Fruit fly (Drosophila melanogaster) whole organism: ENCODE results near the gene Duba.
"Not testable (repeated sequence)": the region's sequence is repeated elsewhere in the genome, so short reads cannot be mapped to it uniquely, and the experiment has no call there.

Experiments
- CG8478 ChIP-seq: fragments of >200 bp; optimal IDR thresholded peaks from 2 replicates; lab custom pipeline; 2018; ENCODE audit warnings: inconsistent platforms
- Dll ChIP-seq: fragments of >200 bp; optimal IDR thresholded peaks from 2 replicates; lab custom pipeline; 2017
- EcR ChIP-seq, 2 experiments: fragments of >200 bp; optimal IDR thresholded peaks; 2 replicates each; lab custom pipeline; 2017; ENCODE audit warnings: missing biosample characterization in 2 of 2, missing genetic modification characterization in 2 of 2, missing genetic modification reagents in 2 of 2
- pan ChIP-seq: fragments of >200 bp; optimal IDR thresholded peaks from 2 replicates; lab custom pipeline; 2017
- psq ChIP-seq: fragments of >200 bp; optimal IDR thresholded peaks from 2 replicates; lab custom pipeline; 2017
- usp ChIP-seq: fragments of >200 bp; optimal IDR thresholded peaks from 2 replicates; lab custom pipeline; 2017; ENCODE audit warnings: missing biosample characterization, missing genetic modification characterization, mixed read lengths

The Duba gene

DNA sequence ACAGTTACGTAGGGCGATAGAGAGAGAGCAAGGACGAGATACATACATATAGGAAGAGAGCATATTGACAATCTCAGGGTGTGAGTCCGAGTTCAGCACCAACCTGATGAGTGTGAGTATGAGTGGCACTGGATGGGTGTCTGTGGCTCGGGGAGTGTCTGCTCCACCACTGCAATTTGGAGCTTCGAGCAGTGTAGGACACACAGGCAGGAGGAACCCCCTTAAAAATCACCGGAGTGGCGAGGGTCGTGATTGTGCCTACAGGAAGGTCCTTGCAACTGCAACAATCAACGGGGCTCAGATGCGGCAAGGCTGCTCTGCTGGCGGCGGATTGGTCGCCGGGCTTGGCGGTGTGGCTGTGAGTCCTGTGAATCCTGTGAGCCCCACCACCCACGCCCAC lies 17.5 kb downstream of the Duba start:
- TF ChIP-seq EcR (GFP tag; optimal IDR thresholded peaks at IDR 0.05; lab: Kevin White, UChicago) (no peak), pan (no peak), CG8478 (no peak), usp (no peak), Dll (no peak), psq (lab: Kevin White, UChicago) (no peak)

DNA sequence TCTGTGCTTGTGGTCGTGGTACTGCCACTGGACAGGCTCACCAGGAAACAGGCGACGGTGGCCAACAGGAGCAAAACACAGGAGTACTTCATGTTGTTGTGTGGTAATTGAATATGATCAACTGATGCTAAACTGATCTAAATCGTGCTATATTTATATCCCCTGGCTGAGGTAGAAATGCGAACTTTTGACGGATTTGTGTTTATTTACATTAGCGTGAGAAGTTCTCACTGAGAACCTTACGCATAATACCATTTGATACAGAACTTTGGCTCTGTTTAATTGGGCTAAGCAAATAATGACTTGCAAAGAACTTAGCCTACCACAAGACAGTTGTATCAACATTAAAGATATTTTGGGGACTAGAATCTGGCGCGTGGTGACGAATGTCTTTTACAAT lies 18.1 kb downstream of the Duba start, which contains the start of gene CG33268:
CG33268 (minus strand) TSS at position 101 of the 400 bp plus-strand sequence.
- no peak for TF ChIP-seq EcR (GFP tag; optimal IDR thresholded peaks at IDR 0.05; lab: Kevin White, UChicago)
- TF ChIP-seq psq (lab: Kevin White, UChicago) = no peak
- no peak for TF ChIP-seq pan
- no peak for TF ChIP-seq CG8478
- TF ChIP-seq Dll = no peak
- TF ChIP-seq usp = no peak

DNA sequence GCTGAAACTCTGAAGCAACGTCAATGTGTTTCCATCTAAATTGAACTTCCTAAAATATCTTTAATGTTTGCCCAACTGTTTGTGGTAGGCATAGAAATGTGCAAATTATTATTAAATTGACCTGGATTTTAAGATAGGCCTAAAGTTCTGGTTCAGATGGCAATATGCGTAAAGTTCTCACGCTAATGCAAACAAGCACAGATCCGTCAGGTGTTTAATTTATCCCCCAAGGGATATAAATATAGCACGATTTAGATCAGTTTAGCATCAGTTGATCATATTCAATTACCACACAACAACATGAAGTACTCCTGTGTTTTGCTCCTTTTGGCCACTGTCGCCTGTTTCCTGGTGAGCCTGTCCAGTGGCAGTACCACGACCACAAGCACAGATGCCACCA lies 19.9 kb downstream of the Duba start, which contains the start of gene CG7377:
CG7377 (plus strand) TSS at position 301 of the 400 bp plus-strand sequence.
- TF ChIP-seq EcR (GFP tag; optimal IDR thresholded peaks at IDR 0.05; lab: Kevin White, UChicago); usp; pan: not testable (repeated sequence)

DNA sequence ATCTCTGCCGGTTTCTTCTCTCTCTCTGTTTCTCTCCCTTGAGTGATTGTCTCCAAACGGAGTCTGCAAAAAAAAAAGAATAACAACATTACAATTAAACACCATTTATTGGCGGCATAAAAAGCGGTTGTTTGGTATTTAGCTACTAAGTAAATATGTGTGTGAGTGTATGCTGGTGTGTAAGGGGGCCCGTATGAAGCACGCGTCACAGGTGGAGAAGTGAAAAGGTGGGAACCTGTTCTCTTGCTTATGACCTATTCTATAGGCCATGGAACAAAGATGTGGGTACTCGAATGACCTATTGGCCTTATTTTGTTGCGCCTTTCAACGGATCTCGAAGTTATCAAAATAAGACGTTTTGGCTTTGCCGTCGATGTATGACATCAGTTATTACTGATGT lies 20.7 kb downstream of the Duba start:
- TF ChIP-seq CG8478 = no peak
- TF ChIP-seq Dll = no peak
- no peak for TF ChIP-seq usp
- TF ChIP-seq EcR (GFP tag; optimal IDR thresholded peaks at IDR 0.05; lab: Kevin White, UChicago) = no peak
- no peak for TF ChIP-seq psq (lab: Kevin White, UChicago)
- TF ChIP-seq pan = no peak

DNA sequence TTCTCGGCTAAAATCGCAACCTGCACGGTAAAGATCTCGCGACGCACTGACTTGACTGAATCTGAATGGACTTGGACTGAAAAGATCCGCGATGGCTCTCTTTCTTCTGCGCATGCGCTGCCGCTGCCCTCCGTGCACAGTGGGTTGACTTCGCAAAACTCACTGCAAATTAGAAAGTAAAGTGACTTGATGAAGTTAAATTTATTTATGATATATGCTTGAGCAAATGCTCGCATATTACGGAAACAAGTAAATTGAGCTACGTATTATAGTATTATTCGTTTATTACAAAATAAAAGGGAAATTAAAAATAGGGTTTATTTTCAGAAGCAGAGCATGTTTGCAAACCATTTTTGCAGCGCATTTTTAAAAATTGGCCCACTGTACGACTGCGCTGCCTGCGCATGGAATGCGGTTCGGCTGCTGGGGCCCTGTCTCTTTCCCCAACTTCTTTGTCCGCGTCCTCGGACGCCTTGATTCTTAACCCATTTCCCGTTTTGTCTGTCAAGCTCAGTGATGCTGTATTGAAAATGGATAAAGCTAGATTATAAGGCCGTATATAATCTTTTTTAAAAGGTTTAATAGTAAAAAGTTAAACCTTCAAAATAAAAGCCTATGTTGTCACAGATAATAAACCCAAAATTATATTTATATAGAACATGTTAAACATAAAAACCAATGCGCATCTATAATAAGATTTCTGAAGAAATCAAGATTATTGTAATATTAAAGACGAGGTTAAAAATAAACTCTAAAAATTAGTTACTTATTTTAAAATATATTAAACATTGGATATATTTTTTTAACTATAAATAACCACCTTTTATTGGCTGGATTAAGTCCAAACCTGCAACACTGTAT lies 21.3 kb downstream of the Duba start, which contains the start of gene rt:
rt (minus strand) TSS at position 51 of the 861 bp plus-strand sequence.
- TF ChIP-seq pan = no peak
- TF ChIP-seq psq (lab: Kevin White, UChicago) = no peak
- no peak for TF ChIP-seq CG8478
- no peak for TF ChIP-seq Dll
- no peak for TF ChIP-seq EcR (GFP tag; optimal IDR thresholded peaks at IDR 0.05; lab: Kevin White, UChicago)
- no peak for TF ChIP-seq usp

DNA sequence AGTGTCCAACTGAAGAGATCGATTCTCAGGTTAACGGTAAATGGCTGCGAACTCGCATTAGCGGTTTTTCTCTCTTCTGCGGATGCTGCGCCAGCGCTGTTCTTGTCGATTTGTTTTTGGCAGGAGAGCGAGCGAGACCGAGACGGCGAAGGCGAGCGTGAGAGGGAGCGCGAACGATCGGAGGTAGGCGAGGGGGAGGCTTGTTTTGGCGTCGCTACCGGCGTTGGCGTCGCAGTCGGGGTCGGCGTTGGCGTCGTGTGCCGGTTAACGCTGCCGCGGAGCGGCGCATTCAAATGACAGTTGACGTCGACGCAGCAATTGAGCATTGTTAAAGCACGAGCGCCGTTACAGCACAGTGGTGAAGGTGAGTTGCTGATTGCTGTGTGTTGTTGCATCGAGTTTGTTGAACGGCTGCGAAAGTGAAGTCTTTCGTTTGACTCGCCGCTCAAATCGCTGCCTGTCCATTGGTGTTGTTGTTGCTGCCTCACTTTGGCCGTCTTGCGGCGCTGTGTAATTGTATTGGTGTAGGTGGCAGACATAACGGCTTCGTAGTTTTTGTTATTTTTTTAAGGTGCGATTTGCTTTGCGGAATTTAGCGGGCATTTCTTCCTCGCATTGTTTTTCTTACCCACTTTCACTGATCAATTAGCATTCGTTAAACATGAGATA lies 22.3 kb downstream of the Duba start:
- TF ChIP-seq EcR (GFP tag; optimal IDR thresholded peaks at IDR 0.05; lab: Kevin White, UChicago) (no peak), Dll (peak; percentile 70), pan (no peak), psq (lab: Kevin White, UChicago) (no peak), usp (no peak), CG8478 (no peak)

DNA sequence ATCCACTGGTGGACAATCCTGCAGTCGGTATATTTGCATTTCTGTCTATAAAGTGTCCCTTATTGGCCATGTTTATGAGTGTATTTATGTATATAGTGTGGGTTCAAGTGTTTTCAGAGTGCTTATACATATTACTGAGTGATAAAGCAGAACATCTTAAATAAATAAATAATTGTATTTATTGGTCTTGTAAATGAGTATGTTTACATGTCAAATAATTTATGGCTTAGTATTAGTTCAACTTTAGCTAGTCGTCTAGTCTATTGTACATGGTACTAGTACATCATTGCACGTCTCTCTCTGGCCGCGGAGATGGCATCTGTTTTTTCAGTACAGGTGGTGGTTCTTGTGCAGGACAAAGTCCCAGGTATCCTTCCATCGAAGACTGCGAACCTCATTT lies 25.3 kb downstream of the Duba start, which contains the start of gene CG32086:
CG32086 (minus strand) TSS at position 101 of the 400 bp plus-strand sequence.
- no peak for TF ChIP-seq usp
- no peak for TF ChIP-seq CG8478
- no peak for TF ChIP-seq pan
- no peak for TF ChIP-seq EcR (GFP tag; optimal IDR thresholded peaks at IDR 0.05; lab: Kevin White, UChicago)
- no peak for TF ChIP-seq psq (lab: Kevin White, UChicago)
- TF ChIP-seq Dll = no peak

DNA sequence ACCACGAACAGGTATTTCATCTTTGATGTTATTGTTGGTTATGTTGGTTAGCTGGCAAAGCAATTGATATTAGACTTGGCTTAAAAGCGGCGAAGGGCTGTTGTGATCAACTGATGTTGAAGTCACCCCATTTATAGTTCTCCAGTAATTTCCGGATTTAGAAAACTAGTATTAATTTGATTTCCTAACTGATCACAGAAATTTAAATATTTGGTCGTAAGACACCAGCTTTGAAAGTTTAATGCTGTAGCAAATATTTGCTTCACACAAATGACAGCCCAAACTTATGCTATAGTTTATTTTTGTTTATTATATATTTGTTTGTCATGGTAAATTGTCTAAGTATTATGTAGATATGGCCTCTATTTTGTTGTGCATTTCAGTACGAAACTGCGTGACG lies 27.2 kb downstream of the Duba start, which contains the start of gene CG33269:
CG33269 (minus strand) TSS at position 101 of the 400 bp plus-strand sequence.
- no peak for TF ChIP-seq psq (lab: Kevin White, UChicago)
- TF ChIP-seq CG8478 = no peak
- TF ChIP-seq EcR (GFP tag; optimal IDR thresholded peaks at IDR 0.05; lab: Kevin White, UChicago) = no peak
- no peak for TF ChIP-seq usp
- TF ChIP-seq Dll = no peak
- TF ChIP-seq pan = no peak

DNA sequence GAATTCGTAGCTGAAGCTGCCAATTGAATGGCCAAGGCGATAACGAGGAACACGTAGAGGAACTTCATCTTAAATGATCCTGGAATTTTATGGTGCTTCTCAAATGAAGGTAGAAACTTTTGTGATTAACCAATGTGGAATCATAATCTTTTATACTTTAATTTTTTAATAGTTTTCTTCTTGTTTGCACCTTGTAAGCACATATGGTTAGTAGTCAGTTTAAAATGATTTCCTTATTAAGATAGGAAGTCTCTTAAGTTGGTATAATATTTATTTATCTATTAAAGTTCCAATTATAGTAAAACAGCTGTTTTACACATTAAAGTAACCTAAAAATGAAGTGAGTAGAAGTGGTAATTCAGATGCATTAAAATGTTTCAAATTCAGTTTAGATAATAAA lies 28.3 kb downstream of the Duba start, which contains the start of gene CG43391:
CG43391 (minus strand) TSS at position 101 of the 400 bp plus-strand sequence.
- TF ChIP-seq usp = no peak
- no peak for TF ChIP-seq EcR (GFP tag; optimal IDR thresholded peaks at IDR 0.05; lab: Kevin White, UChicago)

DNA sequence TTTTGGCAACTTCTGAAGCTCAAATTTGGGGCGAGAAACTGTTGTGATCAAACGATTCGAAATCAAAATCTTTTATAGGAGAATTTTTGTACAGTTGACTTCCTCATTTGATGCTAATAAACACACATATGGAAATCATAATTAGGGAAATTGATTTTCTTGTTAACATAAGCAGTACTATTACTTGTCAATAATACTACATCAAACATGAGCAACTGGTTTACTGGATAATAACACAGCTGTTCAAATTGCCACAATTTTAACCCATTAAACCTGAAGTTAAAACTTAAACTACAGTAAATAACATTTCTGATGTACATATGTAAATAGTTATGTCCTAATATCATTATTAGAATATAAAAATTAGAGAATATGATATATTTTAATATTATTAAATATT lies 29.3 kb downstream of the Duba start, which contains the start of gene CG43390:
CG43390 (minus strand) TSS at position 32 of the 400 bp plus-strand sequence.
- TF ChIP-seq Dll (no peak), EcR (GFP tag; optimal IDR thresholded peaks at IDR 0.05; lab: Kevin White, UChicago) (no peak), pan (no peak), CG8478 (no peak), usp (no peak), psq (lab: Kevin White, UChicago) (no peak)

DNA sequence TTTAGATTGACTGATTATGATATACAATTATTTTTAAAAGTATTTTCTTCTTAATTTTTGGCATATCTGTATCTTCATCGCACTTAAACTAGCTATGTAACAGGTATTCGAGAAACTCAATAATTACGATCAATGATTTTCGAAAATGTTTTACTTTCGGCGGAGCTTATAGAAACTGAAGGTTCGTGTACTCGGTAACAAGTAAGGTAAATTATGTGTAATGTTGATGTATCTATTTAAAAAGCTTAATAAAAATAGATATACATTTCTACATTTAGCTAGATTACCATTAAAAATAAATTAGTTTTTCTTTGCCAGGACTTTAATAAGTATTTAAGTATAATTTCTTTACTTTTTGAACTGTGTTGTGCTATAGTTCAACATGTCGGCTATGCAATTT lies 30.4 kb downstream of the Duba start:
- no peak for TF ChIP-seq psq (lab: Kevin White, UChicago)
- TF ChIP-seq Dll = no peak
- no peak for TF ChIP-seq CG8478
- no peak for TF ChIP-seq usp
- TF ChIP-seq pan = no peak

DNA sequence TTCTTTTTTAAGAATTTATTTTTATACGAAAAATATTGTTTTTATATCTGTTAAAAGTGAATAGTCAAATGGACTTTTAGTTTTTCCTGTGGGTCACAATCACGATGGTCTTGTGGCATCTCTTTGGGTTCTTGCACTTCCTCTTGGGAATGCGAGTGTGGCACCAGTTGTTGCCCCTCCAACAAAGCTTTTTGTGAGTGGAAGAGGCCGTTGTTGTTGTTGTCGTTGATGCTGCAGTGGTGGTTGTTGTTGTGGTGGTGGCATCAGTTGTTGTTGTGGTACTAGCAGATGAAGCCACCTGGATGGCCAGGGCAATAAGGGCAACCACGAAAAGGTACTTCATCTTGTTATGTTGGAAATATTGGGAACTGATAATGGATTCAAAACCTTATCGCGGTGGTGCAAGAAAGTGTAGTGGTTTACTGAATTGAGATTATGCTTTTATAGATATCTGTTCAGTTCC lies 31.0 kb downstream of the Duba start, which contains the start of gene CG33270:
CG33270 (minus strand) TSS at position 413 of the 463 bp plus-strand sequence.
- TF ChIP-seq usp (no peak), CG8478 (no peak), Dll (no peak), psq (lab: Kevin White, UChicago) (no peak), EcR (GFP tag; optimal IDR thresholded peaks at IDR 0.05; lab: Kevin White, UChicago) (no peak), pan (no peak)

DNA sequence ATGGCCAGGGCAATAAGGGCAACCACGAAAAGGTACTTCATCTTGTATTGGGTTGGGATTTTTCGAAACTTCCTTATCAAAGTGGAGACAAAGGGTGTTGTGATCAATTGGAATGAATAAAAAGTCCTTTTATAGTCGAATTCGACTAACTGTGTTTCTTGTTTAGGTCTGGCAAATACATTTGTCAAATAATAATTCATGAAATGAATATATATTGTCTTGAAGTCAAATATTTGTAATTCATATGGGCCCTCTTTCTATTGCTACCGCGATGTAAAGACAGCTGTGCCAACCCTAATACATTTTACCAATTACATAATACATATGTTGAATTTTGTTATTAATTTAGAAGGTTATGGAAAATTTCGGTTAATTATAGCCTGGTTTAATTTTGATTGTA lies 31.9 kb downstream of the Duba start, which contains the start of gene CG33271:
CG33271 (minus strand) TSS at position 101 of the 400 bp plus-strand sequence.
- TF ChIP-seq Dll (no peak), pan (no peak), usp (no peak), CG8478 (no peak), psq (lab: Kevin White, UChicago) (no peak), EcR (GFP tag; optimal IDR thresholded peaks at IDR 0.05; lab: Kevin White, UChicago) (no peak)
